Fruit fly (Drosophila melanogaster) whole organism, embryonic: ENCODE measurements around the gene CG13930.

ENCODE experiments used
- BtbVII ChIP-seq: fragments of 200-800 bp; sonication (Bioruptor generic); optimal IDR thresholded peaks from 3 replicates; lab custom pipeline; 2017; ENCODE audit warnings: missing biosample characterization, mild to moderate bottlenecking, missing genetic modification characterization
- CG10274 ChIP-seq: fragments of 200-800 bp; sonication (Bioruptor generic); optimal IDR thresholded peaks from 3 replicates; lab custom pipeline; 2017; ENCODE audit warnings: missing biosample characterization, mild to moderate bottlenecking, missing genetic modification characterization
- CG10654 ChIP-seq: fragments of 200-800 bp; sonication (Bioruptor generic); optimal IDR thresholded peaks from 2 replicates; lab custom pipeline; 2016; ENCODE audit warnings: missing biosample characterization, missing genetic modification characterization
- CG11247 ChIP-seq: fragments of 200-800 bp; sonication (Bioruptor generic); IDR thresholded peaks from 2 replicates; pipeline ENCODE4 v1.3.6; 2022; ENCODE audit warnings: missing biosample characterization, missing genetic modification characterization
- CG11504 ChIP-seq: fragments of 200-800 bp; sonication (Bioruptor generic); optimal IDR thresholded peaks from 3 replicates; lab custom pipeline; 2019; ENCODE audit warnings: missing biosample characterization, mild to moderate bottlenecking, missing genetic modification characterization, moderate library complexity
- CG11696 ChIP-seq: fragments of 200-800 bp; sonication (Bioruptor generic); IDR thresholded peaks from 2 replicates; pipeline ENCODE4 v1.3.6; 2022; ENCODE audit warnings: missing biosample characterization, missing genetic modification characterization
- CG12769 ChIP-seq: fragments of 200-800 bp; sonication (Bioruptor generic); optimal IDR thresholded peaks from 2 replicates; lab custom pipeline; 2019; ENCODE audit warnings: missing biosample characterization, mild to moderate bottlenecking, missing genetic modification characterization, moderate library complexity
- CG1529 ChIP-seq: fragments of 200-800 bp; sonication (Bioruptor generic); optimal IDR thresholded peaks from 3 replicates; lab custom pipeline; 2018; ENCODE audit warnings: missing biosample characterization, missing genetic modification characterization
- CG15479 ChIP-seq: fragments of 200-800 bp; sonication (Bioruptor generic); optimal IDR thresholded peaks from 3 replicates; lab custom pipeline; 2019; ENCODE audit warnings: missing biosample characterization, mild to moderate bottlenecking, missing genetic modification characterization, moderate library complexity
- CG16813 ChIP-seq: fragments of 200-800 bp; sonication (Bioruptor generic); IDR thresholded peaks from 3 replicates; pipeline ENCODE4 v1.3.6; 2022; ENCODE audit warnings: missing biosample characterization, missing genetic modification characterization; ENCODE audit not compliant: partially characterized antibody
- CG17328 ChIP-seq: fragments of 200-800 bp; sonication (Bioruptor generic); IDR thresholded peaks from 2 replicates; pipeline ENCODE4 v1.3.6; 2022; ENCODE audit warnings: missing biosample characterization, missing genetic modification characterization
- CG2678 ChIP-seq: fragments of 200-800 bp; sonication (Bioruptor generic); optimal IDR thresholded peaks from 3 replicates; lab custom pipeline; 2019; ENCODE audit warnings: missing biosample characterization, mild to moderate bottlenecking, missing genetic modification characterization, moderate library complexity
- CG31365 ChIP-seq: fragments of 200-800 bp; sonication (Bioruptor generic); optimal IDR thresholded peaks from 2 replicates; lab custom pipeline; 2018; ENCODE audit warnings: missing biosample characterization, mild to moderate bottlenecking, missing genetic modification characterization
- CG3281 ChIP-seq: fragments of 200-800 bp; sonication (Bioruptor generic); optimal IDR thresholded peaks from 3 replicates; lab custom pipeline; 2017; ENCODE audit warnings: missing biosample characterization, mild to moderate bottlenecking, missing genetic modification characterization
- CG34224 ChIP-seq: fragments of 200-800 bp; sonication (Bioruptor generic); IDR thresholded peaks from 3 replicates; pipeline ENCODE4 v1.3.6; 2022; ENCODE audit warnings: missing biosample characterization, missing genetic modification characterization; ENCODE audit not compliant: partially characterized antibody
- CG34422 ChIP-seq: fragments of 200-800 bp; sonication (Bioruptor generic); IDR thresholded peaks from 3 replicates; pipeline ENCODE4 v1.3.6; 2022; ENCODE audit warnings: missing biosample characterization, missing genetic modification characterization
- CG3838 ChIP-seq: fragments of 200-800 bp; sonication (Bioruptor generic); optimal IDR thresholded peaks from 3 replicates; lab custom pipeline; 2016; ENCODE audit warnings: missing biosample characterization, missing genetic modification characterization
- CG4854 ChIP-seq: fragments of 200-800 bp; sonication (Bioruptor generic); optimal IDR thresholded peaks from 2 replicates; lab custom pipeline; 2016; ENCODE audit warnings: missing biosample characterization, missing genetic modification characterization, inconsistent platforms
- CG6854 ChIP-seq: fragments of 200-800 bp; sonication (Bioruptor generic); optimal IDR thresholded peaks from 3 replicates; lab custom pipeline; 2017; ENCODE audit warnings: missing biosample characterization, mild to moderate bottlenecking, missing genetic modification characterization
- CG7839 ChIP-seq: fragments of 200-800 bp; sonication (Bioruptor generic); optimal IDR thresholded peaks from 3 replicates; lab custom pipeline; 2018; ENCODE audit warnings: missing biosample characterization, mild to moderate bottlenecking, missing genetic modification characterization, moderate library complexity
- CG8924 ChIP-seq: fragments of 200-800 bp; optimal IDR thresholded peaks from 3 replicates; lab custom pipeline; 2019; ENCODE audit warnings: missing biosample characterization, mild to moderate bottlenecking, missing genetic modification characterization, moderate library complexity
- D19A ChIP-seq: fragments of 200-800 bp; optimal IDR thresholded peaks from 3 replicates; lab custom pipeline; 2019; ENCODE audit warnings: missing biosample characterization, mild to moderate bottlenecking, missing genetic modification characterization, moderate library complexity
- Dfd ChIP-seq, 2 experiments: fragments of >200 bp; optimal IDR thresholded peaks; 2 replicates each; lab custom pipeline; 2017; ENCODE audit warnings: missing biosample characterization in 2 of 2, missing genetic modification characterization in 2 of 2
- Doc2 ChIP-seq: fragments of 200-800 bp; sonication (Bioruptor generic); IDR thresholded peaks from 2 replicates; pipeline ENCODE4 v1.3.6; 2022; ENCODE audit warnings: missing biosample characterization, missing genetic modification characterization
- E2f2 ChIP-seq: fragments of 200-800 bp; sonication (Bioruptor generic); IDR thresholded peaks from 2 replicates; pipeline ENCODE4 v1.3.6; 2022; ENCODE audit warnings: missing biosample characterization, missing genetic modification characterization
- Gug ChIP-seq: fragments of 200-800 bp; sonication (Bioruptor generic); IDR thresholded peaks from 4 replicates; pipeline ENCODE4 v1.3.6; 2022; ENCODE audit warnings: missing biosample characterization, missing genetic modification characterization
- HmgD ChIP-seq: fragments of 200-800 bp; sonication (Bioruptor generic); optimal IDR thresholded peaks from 3 replicates; lab custom pipeline; 2016; ENCODE audit warnings: missing biosample characterization, missing genetic modification characterization
- Jarid2 ChIP-seq: fragments of 200-800 bp; sonication (Bioruptor generic); optimal IDR thresholded peaks from 3 replicates; lab custom pipeline; 2017; ENCODE audit warnings: mild to moderate bottlenecking, missing biosample characterization, missing genetic modification reagents, missing genetic modification characterization
- NfI ChIP-seq: fragments of 200-800 bp; sonication (Bioruptor generic); optimal IDR thresholded peaks from 3 replicates; lab custom pipeline; 2018; ENCODE audit warnings: missing biosample characterization, mild to moderate bottlenecking, missing genetic modification characterization, moderate library complexity
- Rx ChIP-seq: fragments of 200-800 bp; sonication (Bioruptor generic); IDR thresholded peaks from 2 replicates; pipeline ENCODE4 v1.3.6; 2022; ENCODE audit warnings: missing biosample characterization, missing genetic modification characterization
- Side ChIP-seq: fragments of 200-800 bp; sonication (Bioruptor generic); optimal IDR thresholded peaks from 2 replicates; lab custom pipeline; 2016; ENCODE audit warnings: missing biosample characterization, missing genetic modification characterization
- br ChIP-seq: fragments of >200 bp; optimal IDR thresholded peaks from 2 replicates; lab custom pipeline; 2017
- bsh ChIP-seq, 2 experiments: fragments of 200-800 bp; sonication (Bioruptor generic); optimal IDR thresholded peaks; 2 replicates each; lab custom pipeline; 2017 to 2018; ENCODE audit warnings: mild to moderate bottlenecking in 2 of 2, missing biosample characterization in 2 of 2, missing genetic modification characterization in 2 of 2, moderate library complexity in 1 of 2
- chinmo ChIP-seq: fragments of 200-800 bp; sonication (Bioruptor generic); IDR thresholded peaks from 4 replicates; pipeline ENCODE4 v1.3.6; 2022; ENCODE audit warnings: missing biosample characterization, missing genetic modification characterization; ENCODE audit not compliant: partially characterized antibody
- esg ChIP-seq: fragments of 200-800 bp; sonication (Bioruptor generic); conservative IDR thresholded peaks from 2 replicates; pipeline ENCODE4 v1.3.6; 2022; ENCODE audit warnings: missing biosample characterization, missing genetic modification characterization
- fd102C ChIP-seq: fragments of 200-800 bp; sonication (Bioruptor generic); optimal IDR thresholded peaks from 2 replicates; lab custom pipeline; 2018; ENCODE audit warnings: missing biosample characterization, mild to moderate bottlenecking, missing genetic modification characterization, moderate library complexity
- fd3F ChIP-seq: fragments of 200-800 bp; sonication (Bioruptor generic); optimal IDR thresholded peaks from 2 replicates; lab custom pipeline; 2018; ENCODE audit warnings: missing biosample characterization, mild to moderate bottlenecking, missing genetic modification characterization, moderate library complexity
- ftz-f1 ChIP-seq: fragments of 200-800 bp; sonication (Bioruptor generic); optimal IDR thresholded peaks from 2 replicates; lab custom pipeline; 2016; ENCODE audit warnings: missing biosample characterization, missing genetic modification characterization
- gce ChIP-seq: fragments of 200-800 bp; sonication (Bioruptor generic); IDR thresholded peaks from 3 replicates; pipeline ENCODE4 v1.3.6; 2022; ENCODE audit warnings: missing biosample characterization, missing genetic modification characterization
- hbn ChIP-seq: fragments of 200-800 bp; sonication (Bioruptor generic); IDR thresholded peaks from 2 replicates; pipeline ENCODE4 v1.3.6; 2022; ENCODE audit warnings: missing biosample characterization, missing genetic modification characterization; ENCODE audit not compliant: partially characterized antibody
- hkb ChIP-seq, 2 experiments: fragments of 200-800 bp in 1 of 2; fragments of >200 bp in 1 of 2; sonication (Bioruptor generic) in 1 of 2; IDR thresholded peaks in 1 of 2; optimal IDR thresholded peaks in 1 of 2; 2 replicates each; pipeline versions ENCODE4 v1.3.6 to Lab custom; 2017 to 2022; ENCODE audit warnings: missing biosample characterization in 1 of 2, missing genetic modification characterization in 1 of 2
- lilli ChIP-seq: fragments of 200-800 bp; sonication (Bioruptor generic); optimal IDR thresholded peaks from 3 replicates; lab custom pipeline; 2016; ENCODE audit warnings: missing biosample characterization, missing genetic modification characterization
- otp ChIP-seq: fragments of 200-800 bp; sonication (Bioruptor generic); IDR thresholded peaks from 3 replicates; pipeline ENCODE4, ENCODE4 v1.3.6; 2022; ENCODE audit warnings: missing biosample characterization, missing genetic modification characterization
- salm ChIP-seq: fragments of 200-800 bp; sonication (Bioruptor generic); optimal IDR thresholded peaks from 2 replicates; lab custom pipeline; 2018; ENCODE audit warnings: missing biosample characterization, mild to moderate bottlenecking, missing genetic modification characterization
- schlank ChIP-seq: fragments of 200-800 bp; sonication (Bioruptor generic); optimal IDR thresholded peaks from 2 replicates; lab custom pipeline; 2018; ENCODE audit warnings: missing biosample characterization, mild to moderate bottlenecking, missing genetic modification characterization
- seq ChIP-seq: fragments of 200-800 bp; sonication (Bioruptor generic); IDR thresholded peaks from 2 replicates; pipeline ENCODE4 v1.3.6; 2022; ENCODE audit warnings: missing biosample characterization, missing genetic modification characterization
- sisA ChIP-seq: fragments of 200-800 bp; sonication (Bioruptor generic); IDR thresholded peaks from 2 replicates; pipeline ENCODE4 v1.3.6; 2022; ENCODE audit warnings: missing biosample characterization, missing genetic modification characterization
- sob ChIP-seq: fragments of 200-800 bp; sonication (Bioruptor generic); IDR thresholded peaks from 2 replicates; pipeline ENCODE4 v1.3.6; 2022; ENCODE audit warnings: missing biosample characterization, missing genetic modification characterization
- unpg ChIP-seq: fragments of 200-800 bp; sonication (Bioruptor generic); optimal IDR thresholded peaks from 3 replicates; lab custom pipeline; 2018; ENCODE audit warnings: missing biosample characterization, mild to moderate bottlenecking, missing genetic modification characterization, moderate library complexity
- zf30C ChIP-seq: fragments of 200-800 bp; sonication (Bioruptor generic); optimal IDR thresholded peaks from 3 replicates; lab custom pipeline; 2018; ENCODE audit warnings: missing biosample characterization, mild to moderate bottlenecking, missing genetic modification characterization

Gene CG13930

dm6 chr3L:1702367-1702927 is 29.9 kb upstream of the CG13930 start, which contains the start of gene CG13931 (continued):
- no peak for TF ChIP-seq CG15479 (GFP tag; lab: Kevin White, UChicago)
- TF ChIP-seq CG1529 (GFP tag; lab: Kevin White, UChicago): no peak
- peak; percentile 46 for TF ChIP-seq CG7839 (tag; lab: Kevin White, UChicago)
- no peak for TF ChIP-seq CG16813
- no peak for TF ChIP-seq E2f2 (GFP tag; lab: Robert Waterston, UW)
- TF ChIP-seq NfI (GFP tag; lab: Kevin White, UChicago): no peak
- no peak for TF ChIP-seq HmgD (GFP tag; lab: Kevin White, UChicago)
- TF ChIP-seq bsh (GFP tag; optimal IDR thresholded peaks at IDR 0.05; lab: Kevin White, UChicago): peak in 1 of 2 experiments; percentile 42
- TF ChIP-seq CG31365 (tag; lab: Kevin White, UChicago): no peak
- no peak for TF ChIP-seq CG6854
- TF ChIP-seq hbn (GFP tag; lab: Robert Waterston, UW): no peak
- no peak for TF ChIP-seq salm
- no peak for TF ChIP-seq CG3838
- no peak for TF ChIP-seq Rx
- no peak for TF ChIP-seq esg (GFP tag; lab: Robert Waterston, UW)
- TF ChIP-seq unpg (GFP tag; lab: Kevin White, UChicago): no peak
- TF ChIP-seq chinmo: no peak
- TF ChIP-seq Side (GFP tag; lab: Kevin White, UChicago): no peak
- TF ChIP-seq CG11696 (GFP tag; lab: Robert Waterston, UW): no peak
- no peak for TF ChIP-seq zf30C
- TF ChIP-seq Gug (GFP tag; lab: Robert Waterston, UW): peak; percentile 20; the same call in 1 of the 4 replicates
- no peak for TF ChIP-seq D19A (tag; lab: Kevin White, UChicago)
- peak; percentile 22; the same call in 1 of the 2 replicates for TF ChIP-seq sob (GFP tag; lab: Robert Waterston, UW)
- TF ChIP-seq ftz-f1: no peak
- no peak for TF ChIP-seq BtbVII (GFP tag; lab: Kevin White, UChicago)
- TF ChIP-seq CG10274 (GFP tag; lab: Kevin White, UChicago): no peak
- no peak for TF ChIP-seq CG10654
- peak; percentile 23; the same call in 1 of the 3 replicates for TF ChIP-seq CG34422 (GFP tag; lab: Robert Waterston, UW)
- no peak for TF ChIP-seq CG11247
- TF ChIP-seq CG12769 (tag; lab: Kevin White, UChicago): no peak
- TF ChIP-seq CG17328: peak; percentile 36; the same call in 1 of the 2 replicates
- TF ChIP-seq seq: no peak
- TF ChIP-seq CG8924 (tag; lab: Kevin White, UChicago): peak; percentile 3
- TF ChIP-seq Jarid2 (GFP tag; lab: Kevin White, UChicago): no peak
- no peak for TF ChIP-seq CG2678
- TF ChIP-seq Dfd (GFP tag; optimal IDR thresholded peaks at IDR 0.05; lab: Kevin White, UChicago): no peak
- no peak for TF ChIP-seq CG3281 (GFP tag; lab: Kevin White, UChicago)
- TF ChIP-seq fd102C (GFP tag; lab: Kevin White, UChicago): no peak
- no peak for TF ChIP-seq otp (GFP tag; lab: Robert Waterston, UW)
- TF ChIP-seq CG34224 (GFP tag; lab: Robert Waterston, UW): no peak
- no peak for TF ChIP-seq gce (GFP tag; lab: Robert Waterston, UW)
- TF ChIP-seq Doc2 (GFP tag; lab: Robert Waterston, UW): no peak
- no peak for TF ChIP-seq hkb (optimal IDR thresholded peaks at IDR 0.05; lab: Kevin White, UChicago)
- peak; percentile 43; the same call in 1 of the 2 replicates for TF ChIP-seq hkb (GFP tag; IDR thresholded peaks at IDR 0.05; lab: Robert Waterston, UW)
- peak; percentile 48 for TF ChIP-seq CG11504 (tag; lab: Kevin White, UChicago)
- no peak for TF ChIP-seq fd3F (GFP tag; lab: Kevin White, UChicago)
- no peak for TF ChIP-seq schlank
- TF ChIP-seq CG4854 (GFP tag; lab: Kevin White, UChicago): no peak
- TF ChIP-seq lilli (GFP tag; lab: Kevin White, UChicago): no peak
- peak; percentile 57 for TF ChIP-seq sisA (GFP tag; lab: Robert Waterston, UW)
- TF ChIP-seq br: no peak
